Worm (Caenorhabditis elegans): ENCODE results near the gene F48B9.1.

DNA sequence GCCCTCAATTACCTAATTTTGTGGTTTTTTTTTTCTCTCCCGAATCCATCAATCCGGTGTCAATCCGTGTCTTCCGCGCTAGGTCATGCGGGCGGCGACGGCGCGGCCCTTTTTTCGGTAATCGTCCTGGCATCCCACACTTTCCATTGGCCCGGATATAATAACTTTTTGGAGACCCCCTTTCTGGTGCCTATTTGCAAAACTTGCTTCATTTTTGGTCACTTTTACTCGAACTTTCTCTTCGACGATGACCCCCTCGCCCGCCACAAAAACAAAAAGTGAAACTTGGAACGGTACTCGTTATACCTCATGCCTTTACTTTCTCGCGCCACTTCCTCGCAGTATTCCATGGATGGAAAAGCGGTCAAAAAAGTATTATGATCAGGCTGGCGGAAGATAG lies 33.8 kb downstream of the F48B9.1 start:
- TF ChIP-seq egl-27 (tag; optimal IDR thresholded peaks at IDR 0.05), result no peak
- TF ChIP-seq ztf-4 (tag; optimal IDR thresholded peaks at IDR 0.05), result no peak
- TF ChIP-seq unc-39 (tag; optimal IDR thresholded peaks at IDR 0.05), result no peak
- TF ChIP-seq nhr-11 (tag; optimal IDR thresholded peaks at IDR 0.05), result no peak
- no peak for TF ChIP-seq ceh-16 (tag; optimal IDR thresholded peaks at IDR 0.05)
- TF ChIP-seq skn-1 (tag; optimal IDR thresholded peaks at IDR 0.05), result no peak
- no peak for TF ChIP-seq ztf-1 (GFP tag; conservative IDR thresholded peaks at IDR 0.05)
- TF ChIP-seq ama-1 (optimal IDR thresholded peaks at IDR 0.05), result no peak
